Fruit fly (Drosophila melanogaster) whole organism, prepupa: ENCODE measurements around the gene CG10038.

Experiments used
- Blimp-1 ChIP-seq: fragments of 200-800 bp; sonication (Bioruptor generic); optimal IDR thresholded peaks from 3 replicates; lab custom pipeline; 2017; ENCODE audit warnings: missing biosample characterization, missing genetic modification characterization, mild to moderate bottlenecking, moderate library complexity, missing genetic modification reagents
- CG10669 ChIP-seq: fragments of 200-800 bp; sonication (Bioruptor generic); optimal IDR thresholded peaks from 3 replicates; lab custom pipeline; 2018; ENCODE audit warnings: missing biosample characterization, mild to moderate bottlenecking, missing genetic modification characterization, moderate library complexity
- CG11294 ChIP-seq: fragments of 200-800 bp; sonication (Bioruptor generic); IDR thresholded peaks from 2 replicates; pipeline ENCODE4 v1.3.6; 2022; ENCODE audit warnings: missing biosample characterization, missing genetic modification characterization
- CG15336 ChIP-seq: fragments of 200-800 bp; sonication (Bioruptor generic); IDR thresholded peaks from 2 replicates; pipeline ENCODE4 v1.3.6; 2022; ENCODE audit warnings: missing biosample characterization, missing genetic modification characterization
- CG16779 ChIP-seq: fragments of 200-800 bp; sonication (Bioruptor generic); optimal IDR thresholded peaks from 3 replicates; lab custom pipeline; 2017; ENCODE audit warnings: missing biosample characterization, mild to moderate bottlenecking, missing genetic modification characterization
- CG31627 ChIP-seq: fragments of 200-800 bp; sonication (Bioruptor generic); optimal IDR thresholded peaks from 3 replicates; lab custom pipeline; 2016; ENCODE audit warnings: missing biosample characterization, missing genetic modification characterization
- CG34406 ChIP-seq: fragments of 200-800 bp; sonication (Bioruptor generic); optimal IDR thresholded peaks from 3 replicates; lab custom pipeline; 2016; ENCODE audit warnings: missing biosample characterization, missing genetic modification characterization
- CG3919 ChIP-seq: fragments of 200-800 bp; sonication (Bioruptor generic); optimal IDR thresholded peaks from 3 replicates; lab custom pipeline; 2016; ENCODE audit warnings: missing biosample characterization, missing genetic modification characterization
- CG4318 ChIP-seq: fragments of 200-800 bp; sonication (Bioruptor generic); optimal IDR thresholded peaks from 3 replicates; lab custom pipeline; 2017; ENCODE audit warnings: missing biosample characterization, mild to moderate bottlenecking, missing genetic modification characterization
- CG6792 ChIP-seq: fragments of 200-800 bp; sonication (Bioruptor generic); optimal IDR thresholded peaks from 3 replicates; lab custom pipeline; 2016; ENCODE audit warnings: missing biosample characterization, missing genetic modification characterization
- CG7368 ChIP-seq: fragments of 200-800 bp; sonication (Bioruptor generic); optimal IDR thresholded peaks from 3 replicates; lab custom pipeline; 2016; ENCODE audit warnings: missing biosample characterization, missing genetic modification characterization
- CG8119 ChIP-seq: fragments of 200-800 bp; sonication (Bioruptor generic); IDR thresholded peaks from 3 replicates; pipeline ENCODE4 v1.3.6; 2022; ENCODE audit warnings: missing biosample characterization, missing genetic modification characterization
- CG8319 ChIP-seq: fragments of 200-800 bp; sonication (Bioruptor generic); optimal IDR thresholded peaks from 3 replicates; lab custom pipeline; 2016; ENCODE audit warnings: missing biosample characterization, missing genetic modification characterization
- CG8632 ChIP-seq: fragments of 200-800 bp; sonication (Bioruptor generic); optimal IDR thresholded peaks from 3 replicates; lab custom pipeline; 2016; ENCODE audit warnings: missing biosample characterization, missing genetic modification characterization
- Eip75B ChIP-seq: fragments of 200-800 bp; sonication (Bioruptor generic); optimal IDR thresholded peaks from 3 replicates; lab custom pipeline; 2016; ENCODE audit warnings: missing biosample characterization, missing genetic modification characterization
- Eip78C ChIP-seq: fragments of 200-800 bp; sonication (Bioruptor generic); peaks from one replicate; lab custom pipeline; 2016; ENCODE audit warnings: missing biosample characterization, missing genetic modification characterization
- Eip93F ChIP-seq: fragments of 200-800 bp; sonication (Bioruptor generic); optimal IDR thresholded peaks from 2 replicates; lab custom pipeline; 2016; ENCODE audit warnings: missing biosample characterization, mild to moderate bottlenecking, missing genetic modification characterization
- Ets96B ChIP-seq: fragments of 200-800 bp; optimal IDR thresholded peaks from 2 replicates; lab custom pipeline; 2019; ENCODE audit warnings: missing biosample characterization, mild to moderate bottlenecking, missing genetic modification characterization, moderate library complexity
- Gug ChIP-seq: fragments of 200-800 bp; sonication (Bioruptor generic); IDR thresholded peaks from 2 replicates; pipeline ENCODE4 v1.3.6; 2022; ENCODE audit warnings: missing biosample characterization, missing genetic modification characterization
- Hr38 ChIP-seq: sonication (Bioruptor generic); optimal IDR thresholded peaks from 2 replicates; lab custom pipeline; 2016; ENCODE audit warnings: missing biosample characterization, missing genetic modification characterization
- Hr39 ChIP-seq: fragments of 200-800 bp; sonication (Bioruptor generic); optimal IDR thresholded peaks from 2 replicates; lab custom pipeline; 2016; ENCODE audit warnings: missing biosample characterization, missing genetic modification characterization
- Hr4 ChIP-seq: fragments of 200-800 bp; sonication (Bioruptor generic); optimal IDR thresholded peaks from 3 replicates; lab custom pipeline; 2016; ENCODE audit warnings: missing biosample characterization, missing genetic modification characterization
- Met ChIP-seq: fragments of 200-800 bp; sonication (Bioruptor generic); optimal IDR thresholded peaks from 3 replicates; lab custom pipeline; 2016; ENCODE audit warnings: missing biosample characterization, missing genetic modification characterization
- Sox15 ChIP-seq: fragments of 200-800 bp; sonication (Bioruptor generic); optimal IDR thresholded peaks from 3 replicates; lab custom pipeline; 2016; ENCODE audit warnings: missing biosample characterization, missing genetic modification characterization
- achi ChIP-seq: fragments of 200-800 bp; sonication (Bioruptor generic); optimal IDR thresholded peaks from 3 replicates; lab custom pipeline; 2016; ENCODE audit warnings: missing biosample characterization, missing genetic modification characterization
- cyc ChIP-seq: fragments of 200-800 bp; sonication (Bioruptor generic); optimal IDR thresholded peaks from 3 replicates; lab custom pipeline; 2016; ENCODE audit warnings: missing biosample characterization, missing genetic modification characterization
- dac ChIP-seq: fragments of 200-800 bp; sonication (Bioruptor generic); optimal IDR thresholded peaks from 2 replicates; lab custom pipeline; 2017; ENCODE audit warnings: missing biosample characterization, mild to moderate bottlenecking, missing genetic modification characterization
- dsx ChIP-seq: fragments of 200-800 bp; optimal IDR thresholded peaks from 3 replicates; lab custom pipeline; 2019; ENCODE audit warnings: missing biosample characterization, mild to moderate bottlenecking, missing genetic modification characterization, moderate library complexity; ENCODE audit not compliant: poor library complexity, severe bottlenecking
- fd59A ChIP-seq: fragments of 200-800 bp; sonication (Bioruptor generic); optimal IDR thresholded peaks from 2 replicates; lab custom pipeline; 2017; ENCODE audit warnings: missing biosample characterization, mild to moderate bottlenecking, missing genetic modification characterization, missing genetic modification reagents
- fd85E ChIP-seq: fragments of 200-800 bp; sonication (Bioruptor generic); optimal IDR thresholded peaks from 3 replicates; lab custom pipeline; 2016; ENCODE audit warnings: missing biosample characterization, missing genetic modification characterization
- fkh ChIP-seq: fragments of 200-800 bp; sonication (Bioruptor generic); optimal IDR thresholded peaks from 3 replicates; lab custom pipeline; 2017; ENCODE audit warnings: missing biosample characterization, mild to moderate bottlenecking, missing genetic modification characterization, moderate library complexity
- lz ChIP-seq: fragments of 200-800 bp; sonication (Bioruptor generic); optimal IDR thresholded peaks from 3 replicates; lab custom pipeline; 2016; ENCODE audit warnings: missing biosample characterization, missing genetic modification characterization
- salr ChIP-seq, 2 experiments: fragments of 200-800 bp; sonication (Bioruptor generic); optimal IDR thresholded peaks; 3 replicates each; lab custom pipeline; 2016 to 2018; ENCODE audit warnings: missing biosample characterization in 2 of 2, missing genetic modification characterization in 2 of 2, mild to moderate bottlenecking in 1 of 2
- svp ChIP-seq: fragments of 200-800 bp; sonication (Bioruptor generic); peaks from one replicate; lab custom pipeline; 2016; ENCODE audit warnings: missing biosample characterization, missing genetic modification characterization
- topi ChIP-seq: fragments of 200-800 bp; sonication (Bioruptor generic); optimal IDR thresholded peaks from 3 replicates; lab custom pipeline; 2016; ENCODE audit warnings: missing biosample characterization, missing genetic modification characterization
- vri ChIP-seq: fragments of 200-800 bp; sonication (Bioruptor generic); optimal IDR thresholded peaks from 3 replicates; lab custom pipeline; 2016; ENCODE audit warnings: missing biosample characterization, mild to moderate bottlenecking, missing genetic modification characterization

Gene CG10038

DNA sequence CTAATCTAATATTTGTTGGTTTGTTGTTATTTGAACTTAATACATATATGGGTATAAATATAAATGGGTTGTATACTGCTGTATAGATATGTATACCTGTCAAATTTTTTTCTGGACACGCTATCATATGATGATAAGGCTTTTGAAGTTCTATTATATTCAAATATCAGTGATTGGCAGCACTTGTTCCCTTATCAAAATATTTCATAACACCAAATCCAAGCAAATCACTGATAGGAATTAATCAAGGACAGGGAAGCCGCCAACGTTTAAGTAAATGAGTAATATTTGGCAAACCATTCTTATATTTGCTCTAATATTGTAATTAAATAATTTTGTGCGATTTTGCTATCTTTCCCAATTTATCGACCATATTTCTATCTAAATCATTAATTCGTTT, 28.8 kb upstream of the CG10038 start:
- no peak for TF ChIP-seq CG8119 (GFP tag; lab: Robert Waterston, UW)
- TF ChIP-seq vri (GFP tag; lab: Kevin White, UChicago), result peak; percentile 84

DNA sequence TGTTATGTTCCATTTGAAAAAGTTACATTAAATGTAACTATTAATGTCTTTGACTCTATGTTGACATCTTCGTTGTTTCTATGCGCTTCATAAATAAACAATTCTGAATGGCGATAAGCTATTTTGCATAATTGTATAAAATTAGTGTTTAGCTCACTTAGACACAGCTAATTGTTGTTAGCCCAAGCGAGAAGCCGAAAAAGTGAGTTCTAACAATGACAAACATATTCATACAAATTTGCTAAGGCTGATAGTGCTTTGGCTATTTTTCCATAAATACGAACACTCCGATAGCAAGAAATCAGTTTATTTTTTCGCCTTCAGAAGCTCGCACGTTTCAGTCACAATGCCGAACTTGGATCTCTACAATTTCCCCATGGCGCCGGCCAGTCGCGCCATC, 27.8 kb upstream of the CG10038 start, which contains the start of gene GstD7:
GstD7 (plus strand) TSS at position 301 of the 400 bp plus-strand sequence.
- TF ChIP-seq Gug (GFP tag; lab: Robert Waterston, UW) (no peak), salr (GFP tag; optimal IDR thresholded peaks at IDR 0.05; lab: Kevin White, UChicago) (no peak), dsx (no peak)
- TF ChIP-seq, all 60 proteins: peak for 0

DNA sequence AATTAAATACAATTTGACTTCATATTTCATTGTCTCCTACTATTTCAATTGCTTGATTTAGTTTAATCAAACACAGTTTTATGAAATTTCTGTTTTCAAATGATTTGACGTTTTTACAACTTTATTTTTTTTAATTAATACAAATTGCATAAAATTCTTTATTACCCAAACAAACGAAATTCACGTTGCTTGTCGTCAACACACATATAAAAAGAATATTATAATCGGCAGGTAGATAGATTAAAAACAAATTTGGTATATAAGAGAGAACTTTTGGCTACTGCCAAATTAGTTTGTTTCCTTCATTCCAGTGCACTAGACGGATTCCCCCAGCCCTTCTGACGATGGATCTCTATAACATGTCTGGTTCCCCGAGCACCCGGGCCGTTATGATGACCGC, 26.4 kb upstream of the CG10038 start, which contains the start of gene GstD6:
GstD6 (plus strand) TSS at position 301 of the 400 bp plus-strand sequence.
- TF ChIP-seq Hr39 (GFP tag; lab: Kevin White, UChicago) (no peak), Met (GFP tag; lab: Kevin White, UChicago) (no peak), Sox15 (GFP tag; lab: Kevin White, UChicago) (no peak)

DNA sequence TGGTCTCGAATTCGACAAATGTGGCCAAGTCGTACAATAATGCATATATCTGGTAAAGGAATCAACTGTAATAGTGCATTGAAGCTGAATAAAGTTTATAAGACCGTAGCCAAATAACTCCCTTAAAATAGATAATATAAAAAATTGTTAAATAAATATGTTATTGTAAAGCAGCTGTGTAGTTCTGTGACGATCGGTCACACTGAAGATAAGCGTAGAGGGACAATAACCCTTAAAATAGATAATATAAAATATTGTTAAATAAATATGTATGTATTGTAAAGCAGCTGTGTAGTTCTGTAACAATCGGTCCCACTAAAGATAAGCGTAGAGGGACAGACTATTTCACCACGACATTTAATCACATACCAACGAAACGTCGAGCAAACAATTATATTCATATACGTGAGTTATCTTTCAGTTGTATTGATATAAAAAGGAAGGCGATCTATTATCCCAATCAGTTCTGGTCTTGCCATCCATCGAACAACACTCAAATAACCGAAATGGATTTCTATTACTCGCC, 24.9 kb upstream of the CG10038 start, which contains the start of gene GstD5:
GstD5 (plus strand) TSS at position 476 of the 526 bp plus-strand sequence.
- TF ChIP-seq Hr4 (GFP tag; lab: Kevin White, UChicago) (no peak), svp (no peak), CG7368 (no peak), fd85E (GFP tag; lab: Kevin White, UChicago) (no peak), CG4318 (GFP tag; lab: Kevin White, UChicago) (no peak), Eip78C (peak; percentile 6), Sox15 (GFP tag; lab: Kevin White, UChicago) (no peak), fkh (GFP tag; lab: Kevin White, UChicago) (peak; percentile 23), Eip75B (GFP tag; lab: Kevin White, UChicago) (no peak), fd59A (GFP tag; lab: Kevin White, UChicago) (no peak)

DNA sequence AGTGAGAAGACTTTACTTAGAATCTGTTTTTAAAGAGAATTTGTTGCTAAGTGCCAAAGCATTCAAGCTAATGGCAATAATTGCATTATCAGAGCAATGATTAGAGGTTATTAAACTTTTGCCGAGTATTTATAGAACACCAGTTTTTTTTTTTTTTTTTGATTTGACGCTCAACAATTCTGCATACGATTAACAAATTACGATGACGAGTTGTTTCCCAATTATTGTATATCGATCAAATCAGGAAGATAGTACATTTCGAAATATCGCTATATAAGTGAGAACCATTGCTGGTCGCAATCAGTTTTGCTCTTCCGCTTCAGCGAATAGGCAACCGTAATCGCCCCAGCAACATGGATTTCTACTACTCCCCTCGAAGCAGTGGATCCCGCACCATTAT, 23.4 kb upstream of the CG10038 start, which contains the start of gene GstD4:
GstD4 (plus strand) TSS at position 301 of the 400 bp plus-strand sequence.
- TF ChIP-seq dac (GFP tag; lab: Kevin White, UChicago) (no peak), CG6792 (GFP tag; lab: Kevin White, UChicago) (no peak)

DNA sequence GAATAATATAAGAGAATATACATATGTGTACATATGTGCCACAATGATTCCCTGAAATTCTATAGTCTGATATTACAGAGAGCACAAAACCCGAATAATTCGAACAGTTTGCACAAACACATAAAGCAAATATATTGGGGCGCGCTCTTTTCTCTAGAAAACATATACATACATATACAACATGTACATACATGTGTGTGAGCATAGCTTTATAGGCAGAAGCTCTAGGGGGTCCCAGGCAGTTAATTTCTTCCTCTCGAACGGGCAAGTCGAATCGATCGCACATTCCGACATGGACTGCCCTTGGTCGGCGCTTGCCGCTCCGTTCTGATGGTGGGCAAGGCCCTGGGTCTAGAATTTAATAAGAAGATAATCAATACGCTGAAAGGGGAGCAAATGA, 22.4 kb upstream of the CG10038 start, which contains the start of gene GstD3:
GstD3 (plus strand) TSS at position 269 of the 400 bp plus-strand sequence.
- TF ChIP-seq CG8632 (GFP tag; lab: Kevin White, UChicago) (no peak), CG16779 (tag; lab: Kevin White, UChicago) (no peak), CG7368 (no peak), Eip78C (peak; percentile 4), achi (GFP tag; lab: Kevin White, UChicago) (no peak), dsx (no peak), Eip75B (GFP tag; lab: Kevin White, UChicago) (no peak), svp (peak; percentile 60), CG8319 (GFP tag; lab: Kevin White, UChicago) (no peak)
- TF ChIP-seq, all 60 proteins: peak for 2

DNA sequence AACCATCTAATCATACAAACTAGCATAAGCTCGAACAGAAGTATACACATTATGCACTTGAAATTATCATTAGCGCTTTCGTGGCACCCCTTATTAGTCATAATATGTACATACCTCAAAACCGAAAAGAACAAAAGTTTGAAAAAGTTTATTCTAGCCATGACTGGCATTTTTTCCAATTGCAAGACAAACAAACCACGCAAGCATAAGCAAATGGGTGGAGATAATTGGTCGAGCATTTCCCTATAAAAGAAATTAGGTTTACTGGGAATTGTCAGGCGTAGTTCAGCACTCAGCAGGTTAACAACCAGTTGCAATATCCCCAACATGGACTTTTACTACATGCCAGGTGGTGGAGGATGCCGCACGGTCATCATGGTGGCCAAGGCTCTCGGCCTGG, 21.2 kb upstream of the CG10038 start, which contains the start of gene GstD2:
GstD2 (plus strand) TSS at position 301 of the 400 bp plus-strand sequence.
- peak; percentile 7 for TF ChIP-seq Eip78C
- TF ChIP-seq Eip93F (GFP tag; lab: Kevin White, UChicago), result no peak

DNA sequence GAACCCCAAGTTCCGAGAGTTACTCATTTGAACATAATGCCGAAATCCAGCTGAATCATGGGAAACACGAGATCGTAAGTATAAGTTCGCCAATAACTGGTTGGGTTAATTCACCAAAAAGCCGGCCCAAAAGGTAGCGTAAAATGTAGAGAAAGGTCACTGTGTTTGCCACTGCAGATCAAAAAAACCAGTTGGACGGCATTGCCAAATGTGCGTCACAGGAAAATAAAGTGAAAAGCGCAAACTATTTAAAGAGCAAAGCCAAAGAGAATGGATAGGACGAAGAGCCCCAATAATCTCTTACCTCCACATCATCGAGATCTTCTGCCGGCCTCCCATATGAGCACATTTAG, 20.2 kb upstream of the CG10038 start:
- TF ChIP-seq CG15336 (GFP tag; lab: Robert Waterston, UW), result no peak; the same call in 1 of the 2 replicates
- TF ChIP-seq fd59A (GFP tag; lab: Kevin White, UChicago), result no peak
- no peak for TF ChIP-seq CG6792 (GFP tag; lab: Kevin White, UChicago)
- no peak for TF ChIP-seq CG8632 (GFP tag; lab: Kevin White, UChicago)
- no peak for TF ChIP-seq CG34406 (GFP tag; lab: Kevin White, UChicago)
- TF ChIP-seq CG31627 (GFP tag; lab: Kevin White, UChicago), result no peak
- TF ChIP-seq topi, result no peak
- TF ChIP-seq cyc (GFP tag; lab: Kevin White, UChicago), result no peak
- no peak for TF ChIP-seq Hr38
- no peak for TF ChIP-seq Blimp-1 (GFP tag; lab: Kevin White, UChicago)
- TF ChIP-seq Hr4 (GFP tag; lab: Kevin White, UChicago), result no peak
- TF ChIP-seq CG8319 (GFP tag; lab: Kevin White, UChicago), result no peak
- no peak for TF ChIP-seq Ets96B (tag; lab: Kevin White, UChicago)
- TF ChIP-seq CG10669, result no peak
- TF ChIP-seq lz (GFP tag; lab: Kevin White, UChicago), result no peak
- no peak for TF ChIP-seq CG3919 (GFP tag; lab: Kevin White, UChicago)
- TF ChIP-seq CG11294 (GFP tag; lab: Robert Waterston, UW), result no peak
- peak; percentile 67 for TF ChIP-seq Eip78C
